Fruit fly (Drosophila melanogaster) whole organism: Measurements from ENCODE around the gene CG12084.

Experiments
- pan ChIP-seq: fragments of >200 bp; optimal IDR thresholded peaks from 2 replicates; lab custom pipeline; 2017
- usp ChIP-seq: fragments of >200 bp; optimal IDR thresholded peaks from 2 replicates; lab custom pipeline; 2017; ENCODE audit warnings: missing biosample characterization, missing genetic modification characterization, mixed read lengths

DNA sequence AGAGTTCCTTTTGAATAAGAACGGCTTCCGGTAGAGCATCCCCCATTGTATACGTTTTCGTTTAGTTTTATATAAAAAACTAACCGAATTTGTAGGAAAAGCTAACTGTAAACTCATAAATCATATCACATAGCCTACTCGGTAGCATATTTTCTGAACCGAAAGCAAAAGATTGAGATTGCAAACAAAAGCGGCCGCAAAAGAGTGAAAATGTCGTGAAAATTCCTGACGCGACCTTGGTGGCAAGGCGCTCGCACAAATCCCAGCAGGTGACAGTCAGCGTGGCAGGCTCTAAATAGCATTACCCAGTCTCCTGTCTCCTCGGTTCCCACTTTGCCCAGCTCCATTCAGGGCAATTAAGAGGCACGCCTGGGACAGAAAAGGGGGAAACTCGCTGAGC lies 24.5 kb downstream of the CG12084 start, which contains the start of gene Naa30B:
- TF ChIP-seq pan (lab: Kevin White, UChicago) (no peak), usp (GFP tag; lab: Kevin White, UChicago) (no peak)
